Worm (Caenorhabditis elegans): ENCODE results near the gene dpy-2.

DNA sequence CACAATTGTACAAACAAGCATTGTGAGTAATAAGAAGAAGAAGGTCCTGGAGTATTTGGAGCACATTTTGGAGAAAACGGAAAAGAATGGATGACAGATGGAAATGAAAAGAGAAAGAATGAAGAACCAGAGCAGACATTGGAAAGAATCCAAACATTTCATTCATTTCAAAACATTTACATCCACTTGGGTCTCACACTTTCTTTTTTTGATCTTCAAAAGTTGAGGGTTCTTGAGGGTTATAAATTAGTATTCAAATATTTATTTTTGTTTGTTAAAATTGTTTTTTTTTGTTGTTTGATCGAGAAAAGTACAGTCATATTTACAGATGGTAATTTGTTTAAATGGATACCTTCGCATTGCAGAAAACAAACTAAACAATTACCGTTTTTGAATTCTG is 19.6 kb downstream of the dpy-2 start, which contains the start of gene T14B4.9:
- no peak for TF ChIP-seq hmbx-1 (tag; optimal IDR thresholded peaks at IDR 0.05)
- no peak for TF ChIP-seq ama-1 (optimal IDR thresholded peaks at IDR 0.05)
